Fruit fly (Drosophila melanogaster): ENCODE measurements around the gene CG11498.
A peak's percentile ranks its signal among the peaks of the same experiment; 100 is the strongest.

The CG11498 gene

dm6 chr3R:30195606-30196049 is 35.4 kb upstream of the CG11498 start (continued):
- TF ChIP-seq wdn (GFP tag; IDR thresholded peaks at IDR 0.05) (peak; percentile 37; the same call in 1 of the 2 replicates), sqz (GFP tag; optimal IDR thresholded peaks at IDR 0.05) (no peak), ssp (GFP tag; IDR thresholded peaks at IDR 0.05) (no peak), CG13775 (GFP tag; optimal IDR thresholded peaks at IDR 0.05) (no peak), Hsf (GFP tag; optimal IDR thresholded peaks at IDR 0.05) (peak; percentile 46), Hand (GFP tag; optimal IDR thresholded peaks at IDR 0.05) (no peak), MESR4 (GFP tag; optimal IDR thresholded peaks at IDR 0.05) (peak; percentile 22), Ptx1 (GFP tag; IDR thresholded peaks at IDR 0.05) (peak; percentile 70), MTF-1 (GFP tag; optimal IDR thresholded peaks at IDR 0.05; ENCODE audit: borderline replicate concordance) (no peak), pzg (GFP tag; optimal IDR thresholded peaks at IDR 0.05) (peak; percentile 47), CG10267 (tag; optimal IDR thresholded peaks at IDR 0.05) (no peak), ci (GFP tag; IDR thresholded peaks at IDR 0.05) (peak; percentile 55; the same call in 1 of the 3 replicates), CG9876 (GFP tag; optimal IDR thresholded peaks at IDR 0.05) (peak; percentile 4), bowl (GFP tag; IDR thresholded peaks at IDR 0.05) (no peak), tgo (GFP tag; IDR thresholded peaks at IDR 0.05) (peak; percentile 52), Sry-δ (GFP tag; optimal IDR thresholded peaks at IDR 0.05) (peak; percentile 5), CG6654 (GFP tag; optimal IDR thresholded peaks at IDR 0.05) (no peak), Oli (tag; optimal IDR thresholded peaks at IDR 0.05) (no peak), Antp (GFP tag; optimal IDR thresholded peaks at IDR 0.05) (peak; percentile 47), nmo (GFP tag; optimal IDR thresholded peaks at IDR 0.05) (no peak), mirr (GFP tag; optimal IDR thresholded peaks at IDR 0.05) (peak; percentile 42), CkIIα-i1 (GFP tag; IDR thresholded peaks at IDR 0.05) (no peak), CG12942 (GFP tag; optimal IDR thresholded peaks at IDR 0.05) (peak; percentile 24), tin (GFP tag; optimal IDR thresholded peaks at IDR 0.05) (peak; percentile 42), pita (GFP tag; optimal IDR thresholded peaks at IDR 0.05) (peak; percentile 56), oc (tag; optimal IDR thresholded peaks at IDR 0.05) (no peak), NC2α (GFP tag; optimal IDR thresholded peaks at IDR 0.05) (no peak), HLH54F (GFP tag; optimal IDR thresholded peaks at IDR 0.05) (peak; percentile 60), Scr (GFP tag; IDR thresholded peaks at IDR 0.05; ENCODE audit: partially characterized antibody) (no peak), PHDP (tag; optimal IDR thresholded peaks at IDR 0.05) (peak; percentile 47), gsb-n (tag; optimal IDR thresholded peaks at IDR 0.05) (no peak), CG13894 (tag; optimal IDR thresholded peaks at IDR 0.05) (peak; percentile 1), sisA (GFP tag; IDR thresholded peaks at IDR 0.05) (no peak), CG10462 (GFP tag; optimal IDR thresholded peaks at IDR 0.05) (no peak), al (GFP tag; IDR thresholded peaks at IDR 0.05) (peak; percentile 69), grau (tag; optimal IDR thresholded peaks at IDR 0.05) (peak; percentile 55), peb (GFP tag; IDR thresholded peaks at IDR 0.05) (0 out of 2 replicates have a peak, but pooled peaks have one; percentile 17), CG2199 (GFP tag; IDR thresholded peaks at IDR 0.05) (no peak), CG30020 (tag; optimal IDR thresholded peaks at IDR 0.05) (no peak), nau (GFP tag; optimal IDR thresholded peaks at IDR 0.05) (peak; percentile 14), CG43689 (GFP tag; IDR thresholded peaks at IDR 0.05) (no peak), CG34422 (GFP tag; IDR thresholded peaks at IDR 0.05) (peak; percentile 59; the same call in 2 of the 3 replicates), ase (GFP tag; IDR thresholded peaks at IDR 0.05) (peak; percentile 43; the same call in 1 of the 3 replicates), CG6765 (GFP tag; optimal IDR thresholded peaks at IDR 0.05) (no peak), Bdp1 (GFP tag; optimal IDR thresholded peaks at IDR 0.05) (no peak), D (optimal IDR thresholded peaks at IDR 0.05) (no peak), D (GFP tag; optimal IDR thresholded peaks at IDR 0.05) (no peak), CG16813 (GFP tag; IDR thresholded peaks at IDR 0.05; ENCODE audit: partially characterized antibody) (no peak), hkb (optimal IDR thresholded peaks at IDR 0.05) (no peak), hkb (GFP tag; IDR thresholded peaks at IDR 0.05) (peak; percentile 33; the same call in 1 of the 2 replicates), esg (GFP tag; conservative IDR thresholded peaks at IDR 0.05) (no peak), CG4360 (GFP tag; IDR thresholded peaks at IDR 0.05) (no peak; the same call in 1 of the 2 replicates)
